Fruit fly (Drosophila melanogaster): ENCODE measurements around the gene Strump.

The Strump gene

dm6 chr3L:16097393-16097884, 24.4 kb upstream of the Strump start, which contains the start of the genes CG13074 and ATPsynbetaL:
Gene CG13074, minus strand, starts transcription at chr3L:16097493.
Gene ATPsynbetaL, plus strand, starts transcription at chr3L:16097834.
- no peak for TF ChIP-seq Sox14 (GFP tag; optimal IDR thresholded peaks at IDR 0.05)
- no peak for TF ChIP-seq Ets21C (GFP tag; optimal IDR thresholded peaks at IDR 0.05)
- no peak for TF ChIP-seq CG15336 (GFP tag; IDR thresholded peaks at IDR 0.05)
- TF ChIP-seq fd59A (GFP tag; optimal IDR thresholded peaks at IDR 0.05): no peak
- no peak for TF ChIP-seq CG16779 (tag; optimal IDR thresholded peaks at IDR 0.05)
- TF ChIP-seq Smox (GFP tag; optimal IDR thresholded peaks at IDR 0.05): no peak
- no peak for TF ChIP-seq vri (GFP tag; optimal IDR thresholded peaks at IDR 0.05)
- no peak for TF ChIP-seq achi (GFP tag; optimal IDR thresholded peaks at IDR 0.05)
- TF ChIP-seq lz (GFP tag; optimal IDR thresholded peaks at IDR 0.05): no peak
- TF ChIP-seq fkh (GFP tag; optimal IDR thresholded peaks at IDR 0.05): no peak
- TF ChIP-seq cyc (GFP tag; optimal IDR thresholded peaks at IDR 0.05): no peak

dm6 chr3L:16100059-16100458, 21.7 kb upstream of the Strump start, which contains the start of gene IleRS-m:
Gene IleRS-m, plus strand, starts transcription at chr3L:16100280.
- TF ChIP-seq CG15336 (GFP tag; IDR thresholded peaks at IDR 0.05) (no peak), Met (GFP tag; optimal IDR thresholded peaks at IDR 0.05) (no peak), Eip93F (GFP tag; optimal IDR thresholded peaks at IDR 0.05) (no peak), fkh (GFP tag; optimal IDR thresholded peaks at IDR 0.05) (no peak), Hr38 (GFP tag; optimal IDR thresholded peaks at IDR 0.05) (no peak), OdsH (GFP tag; optimal IDR thresholded peaks at IDR 0.05) (no peak), CG6792 (GFP tag; optimal IDR thresholded peaks at IDR 0.05) (no peak), CG3032 (tag; optimal IDR thresholded peaks at IDR 0.05) (no peak), CG31627 (GFP tag; optimal IDR thresholded peaks at IDR 0.05) (no peak), CG10669 (GFP tag; optimal IDR thresholded peaks at IDR 0.05) (no peak), esn (GFP tag; optimal IDR thresholded peaks at IDR 0.05) (no peak), dsx (GFP tag; optimal IDR thresholded peaks at IDR 0.05; ENCODE audit: poor library complexity, severe bottlenecking) (no peak), acj6 (GFP tag; optimal IDR thresholded peaks at IDR 0.05) (no peak), Blimp-1 (GFP tag; optimal IDR thresholded peaks at IDR 0.05) (no peak), Ets96B (tag; optimal IDR thresholded peaks at IDR 0.05) (no peak), net (GFP tag; optimal IDR thresholded peaks at IDR 0.05) (no peak)

- TF ChIP-seq Ets96B (tag; optimal IDR thresholded peaks at IDR 0.05) (peak; percentile 79), CG4318 (GFP tag; optimal IDR thresholded peaks at IDR 0.05) (no peak), CG31627 (GFP tag; optimal IDR thresholded peaks at IDR 0.05) (peak; percentile 92), lz (GFP tag; optimal IDR thresholded peaks at IDR 0.05) (peak; percentile 90), salr (GFP tag; optimal IDR thresholded peaks at IDR 0.05) (peak in 1 of 2 experiments; percentile 62), CG15336 (GFP tag; IDR thresholded peaks at IDR 0.05) (peak; percentile 80), OdsH (GFP tag; optimal IDR thresholded peaks at IDR 0.05) (no peak), CG10631 (GFP tag; optimal IDR thresholded peaks at IDR 0.05) (peak; percentile 87), CG11294 (GFP tag; IDR thresholded peaks at IDR 0.05) (peak; percentile 64), CG7368 (GFP tag; optimal IDR thresholded peaks at IDR 0.05) (peak; percentile 77), CG11762 (GFP tag; optimal IDR thresholded peaks at IDR 0.05; ENCODE audit: insufficient read depth) (peak; percentile 84), CG11902 (GFP tag; optimal IDR thresholded peaks at IDR 0.05) (peak; percentile 71), Hr38 (GFP tag; optimal IDR thresholded peaks at IDR 0.05) (peak; percentile 77), CG34406 (GFP tag; optimal IDR thresholded peaks at IDR 0.05) (no peak), svp (GFP tag) (no peak), Gug (GFP tag; IDR thresholded peaks at IDR 0.05) (peak; percentile 70), esn (GFP tag; optimal IDR thresholded peaks at IDR 0.05) (peak; percentile 93), spab (GFP tag; optimal IDR thresholded peaks at IDR 0.05) (no peak), Blimp-1 (GFP tag; optimal IDR thresholded peaks at IDR 0.05) (no peak), Ets21C (GFP tag; optimal IDR thresholded peaks at IDR 0.05) (peak; percentile 88), CG16779 (tag; optimal IDR thresholded peaks at IDR 0.05) (no peak), Eip75B (GFP tag; optimal IDR thresholded peaks at IDR 0.05) (no peak), achi (GFP tag; optimal IDR thresholded peaks at IDR 0.05) (no peak), CG6163 (GFP tag; IDR thresholded peaks at IDR 0.05) (peak; percentile 91), CG6792 (GFP tag; optimal IDR thresholded peaks at IDR 0.05) (peak; percentile 85), CG6854 (GFP tag; optimal IDR thresholded peaks at IDR 0.05) (no peak), CG3032 (tag; optimal IDR thresholded peaks at IDR 0.05) (peak; percentile 76), Hr4 (GFP tag; optimal IDR thresholded peaks at IDR 0.05) (no peak), CG8632 (GFP tag; optimal IDR thresholded peaks at IDR 0.05) (peak; percentile 75), net (GFP tag; optimal IDR thresholded peaks at IDR 0.05) (no peak), fd59A (GFP tag; optimal IDR thresholded peaks at IDR 0.05) (peak; percentile 58), Hr39 (GFP tag; optimal IDR thresholded peaks at IDR 0.05) (peak; percentile 92), Sox14 (GFP tag; optimal IDR thresholded peaks at IDR 0.05) (peak; percentile 97), vri (GFP tag; optimal IDR thresholded peaks at IDR 0.05) (no peak), acj6 (GFP tag; optimal IDR thresholded peaks at IDR 0.05) (peak; percentile 91), cyc (GFP tag; optimal IDR thresholded peaks at IDR 0.05) (peak; percentile 91), CG8319 (GFP tag; optimal IDR thresholded peaks at IDR 0.05) (peak; percentile 83), Sox15 (GFP tag; optimal IDR thresholded peaks at IDR 0.05) (peak; percentile 76), Met (GFP tag; optimal IDR thresholded peaks at IDR 0.05) (no peak), fkh (GFP tag; optimal IDR thresholded peaks at IDR 0.05) (peak; percentile 46)
Observed at dm6 chr3L:16105528-16105927, 16.3 kb upstream of the Strump start, which contains the start of the genes IntS9 and CG43295. Gene IntS9, minus strand, starts transcription at chr3L:16105627. Gene CG43295, plus strand, starts transcription at chr3L:16105852.
